ENCODE assay signal across 3 fruit fly cellular contexts in the genomic region with DNA sequence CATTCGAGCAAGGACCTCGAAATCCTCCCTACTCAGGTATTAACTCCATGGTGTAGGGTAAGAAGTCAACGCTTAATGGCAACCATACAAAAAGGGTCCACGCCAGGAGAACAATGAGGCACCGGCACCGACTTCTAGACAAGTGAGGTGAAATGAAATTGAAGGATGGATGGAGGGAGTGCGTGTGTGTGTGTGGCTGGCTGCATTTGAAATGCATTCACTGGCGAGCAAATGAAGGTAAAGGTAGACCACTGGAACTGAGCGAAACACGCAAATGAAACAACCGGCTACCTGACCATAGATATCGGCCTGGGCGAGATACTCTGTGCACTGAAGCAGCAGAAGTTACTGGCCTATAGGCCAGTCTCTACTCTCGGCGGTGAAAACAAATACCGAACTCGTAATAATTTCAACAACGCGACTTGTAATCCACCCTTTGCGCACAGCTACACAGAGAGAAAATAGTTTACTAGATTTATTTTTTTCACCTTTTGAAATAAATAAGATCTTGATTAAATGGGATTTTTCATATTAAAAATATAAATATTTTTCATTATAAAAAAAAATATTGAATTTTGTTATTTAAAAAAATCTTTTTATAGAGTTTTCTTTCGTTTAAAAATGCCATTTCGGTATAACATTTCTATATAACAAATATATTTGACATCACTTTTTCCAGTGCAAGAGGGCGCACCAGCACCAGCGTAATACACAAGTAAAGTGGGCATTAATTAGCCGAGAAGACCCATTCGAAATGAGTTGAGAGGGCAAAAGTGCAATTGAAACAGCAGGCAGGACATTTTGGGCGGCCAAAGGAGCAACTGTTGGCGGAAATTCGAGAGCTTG.
TF ChIP-seq lines count a peak whose summit lies in the region.

No protein-coding gene starts in this region.

TF ChIP-seq in whole organism, embryonic, 481 proteins besides CTCF, POLR2A, EP300 and RAD21 (continued from another document and continues in another):
- TF ChIP-seq CrebB (tag; optimal IDR thresholded peaks at IDR 0.05; lab: Kevin White, UChicago) = peak; percentile 43
- no peak for TF ChIP-seq vnd (GFP tag; IDR thresholded peaks at IDR 0.05; lab: Robert Waterston, UW; ENCODE audit: partially characterized antibody)
- peak; percentile 87 for TF ChIP-seq CG33557 (GFP tag; optimal IDR thresholded peaks at IDR 0.05; lab: Kevin White, UChicago)
- no peak for TF ChIP-seq Dp (GFP tag; optimal IDR thresholded peaks at IDR 0.05; lab: Kevin White, UChicago)
- TF ChIP-seq gro (GFP tag; optimal IDR thresholded peaks at IDR 0.05; lab: Kevin White, UChicago) = no peak
- TF ChIP-seq phol (tag; optimal IDR thresholded peaks at IDR 0.05; lab: Kevin White, UChicago) = peak; percentile 77
- TF ChIP-seq pho (GFP tag; optimal IDR thresholded peaks at IDR 0.05; lab: Kevin White, UChicago) = peak; percentile 13
- TF ChIP-seq knrl (GFP tag; IDR thresholded peaks at IDR 0.05; lab: Robert Waterston, UW; ENCODE audit: partially characterized antibody) = no peak
- no peak for TF ChIP-seq CG16779 (GFP tag; IDR thresholded peaks at IDR 0.05; lab: Robert Waterston, UW)
- peak; percentile 34 for TF ChIP-seq Lhr (GFP tag; optimal IDR thresholded peaks at IDR 0.05; lab: Kevin White, UChicago)
- peak; percentile 74 for TF ChIP-seq trh (GFP tag; optimal IDR thresholded peaks at IDR 0.05; lab: Kevin White, UChicago)
- TF ChIP-seq CG6272 (GFP tag; IDR thresholded peaks at IDR 0.05; lab: Robert Waterston, UW) = no peak
- peak; percentile 93 for TF ChIP-seq CG7556 (GFP tag; optimal IDR thresholded peaks at IDR 0.05; lab: Kevin White, UChicago)
- peak; percentile 56 for TF ChIP-seq CG10654 (GFP tag; optimal IDR thresholded peaks at IDR 0.05; lab: Kevin White, UChicago)
- TF ChIP-seq CG11504 (tag; optimal IDR thresholded peaks at IDR 0.05; lab: Kevin White, UChicago) = peak; percentile 91
- peak; percentile 63 for TF ChIP-seq Hand (GFP tag; optimal IDR thresholded peaks at IDR 0.05; lab: Kevin White, UChicago)
- no peak for TF ChIP-seq H15 (GFP tag; IDR thresholded peaks at IDR 0.05; lab: Robert Waterston, UW)
- peak; percentile 74 for TF ChIP-seq CG14050 (GFP tag; IDR thresholded peaks at IDR 0.05; lab: Robert Waterston, UW)
- TF ChIP-seq Xrp1 (GFP tag; IDR thresholded peaks at IDR 0.05; lab: Robert Waterston, UW) = peak; percentile 81
- TF ChIP-seq ato (GFP tag; IDR thresholded peaks at IDR 0.05; lab: Robert Waterston, UW; ENCODE audit: partially characterized antibody) = no peak
- no peak for TF ChIP-seq bab2 (GFP tag; optimal IDR thresholded peaks at IDR 0.05; lab: Kevin White, UChicago)
- no peak for TF ChIP-seq br (optimal IDR thresholded peaks at IDR 0.05; lab: Kevin White, UChicago)
- TF ChIP-seq maf-S (GFP tag; optimal IDR thresholded peaks at IDR 0.05; lab: Kevin White, UChicago) = peak; percentile 37
- TF ChIP-seq CG6254 (GFP tag; optimal IDR thresholded peaks at IDR 0.05; lab: Kevin White, UChicago) = peak; percentile 64
- TF ChIP-seq repo (GFP tag; optimal IDR thresholded peaks at IDR 0.05; lab: Kevin White, UChicago) = no peak
- TF ChIP-seq shn (GFP tag; optimal IDR thresholded peaks at IDR 0.05; lab: Kevin White, UChicago) = no peak
- TF ChIP-seq E2f2 (GFP tag; IDR thresholded peaks at IDR 0.05; lab: Robert Waterston, UW) = peak; percentile 71
- peak; percentile 87 for TF ChIP-seq CG13775 (GFP tag; optimal IDR thresholded peaks at IDR 0.05; lab: Kevin White, UChicago)
- TF ChIP-seq CG1529 (GFP tag; optimal IDR thresholded peaks at IDR 0.05; lab: Kevin White, UChicago) = peak; percentile 71
- TF ChIP-seq CG8924 (tag; optimal IDR thresholded peaks at IDR 0.05; lab: Kevin White, UChicago) = peak; percentile 93
- TF ChIP-seq HLH54F (GFP tag; optimal IDR thresholded peaks at IDR 0.05; lab: Kevin White, UChicago) = peak; percentile 44
- TF ChIP-seq row (GFP tag; IDR thresholded peaks at IDR 0.05; lab: Robert Waterston, UW) = peak; percentile 86
- TF ChIP-seq CG30431 (GFP tag; optimal IDR thresholded peaks at IDR 0.05; lab: Kevin White, UChicago) = peak; percentile 81
- TF ChIP-seq CG4328 (GFP tag; optimal IDR thresholded peaks at IDR 0.05; lab: Kevin White, UChicago) = peak; percentile 48
- TF ChIP-seq D (optimal IDR thresholded peaks at IDR 0.05; lab: Kevin White, UChicago) = peak; percentile 88
- peak; percentile 86 for TF ChIP-seq D (GFP tag; optimal IDR thresholded peaks at IDR 0.05; lab: Kevin White, UChicago)
- no peak for TF ChIP-seq CG3163 (GFP tag; optimal IDR thresholded peaks at IDR 0.05; lab: Kevin White, UChicago)
- peak; percentile 92 for TF ChIP-seq CG32767 (GFP tag; IDR thresholded peaks at IDR 0.05; lab: Robert Waterston, UW)
- peak; percentile 59 for TF ChIP-seq CG9817 (tag; optimal IDR thresholded peaks at IDR 0.05; lab: Kevin White, UChicago)
- peak; percentile 80; the same call in 1 of the 2 replicates for TF ChIP-seq CG5953 (GFP tag; IDR thresholded peaks at IDR 0.05; lab: Robert Waterston, UW)

TF ChIP-seq in whole organism, prepupa, 60 proteins besides CTCF, POLR2A, EP300 and RAD21 (continued from another document):
- TF ChIP-seq CG8632 (GFP tag; optimal IDR thresholded peaks at IDR 0.05; lab: Kevin White, UChicago) (peak; percentile 83), Eip93F (GFP tag; optimal IDR thresholded peaks at IDR 0.05; lab: Kevin White, UChicago) (no peak), Eip78C (GFP tag; lab: Kevin White, UChicago) (peak; percentile 89), cyc (GFP tag; optimal IDR thresholded peaks at IDR 0.05; lab: Kevin White, UChicago) (no peak), OdsH (GFP tag; optimal IDR thresholded peaks at IDR 0.05; lab: Kevin White, UChicago) (peak; percentile 88), Gug (GFP tag; IDR thresholded peaks at IDR 0.05; lab: Robert Waterston, UW) (no peak), dac (GFP tag; optimal IDR thresholded peaks at IDR 0.05; lab: Kevin White, UChicago) (peak; percentile 53), svp (GFP tag; lab: Kevin White, UChicago) (peak; percentile 82), Sox15 (GFP tag; optimal IDR thresholded peaks at IDR 0.05; lab: Kevin White, UChicago) (peak; percentile 51), esn (GFP tag; optimal IDR thresholded peaks at IDR 0.05; lab: Kevin White, UChicago) (peak; percentile 82), net (GFP tag; optimal IDR thresholded peaks at IDR 0.05; lab: Kevin White, UChicago) (peak; percentile 13), CG34406 (GFP tag; optimal IDR thresholded peaks at IDR 0.05; lab: Kevin White, UChicago) (peak; percentile 83), Lpt (GFP tag; optimal IDR thresholded peaks at IDR 0.05; lab: Kevin White, UChicago) (peak; percentile 60), CG6808 (GFP tag; optimal IDR thresholded peaks at IDR 0.05; lab: Kevin White, UChicago) (no peak), lz (GFP tag; optimal IDR thresholded peaks at IDR 0.05; lab: Kevin White, UChicago) (peak; percentile 60), CG4318 (GFP tag; optimal IDR thresholded peaks at IDR 0.05; lab: Kevin White, UChicago) (peak; percentile 71), Sox102F (GFP tag; optimal IDR thresholded peaks at IDR 0.05; lab: Kevin White, UChicago) (no peak), CG10631 (GFP tag; optimal IDR thresholded peaks at IDR 0.05; lab: Kevin White, UChicago) (peak; percentile 88), CG31627 (GFP tag; optimal IDR thresholded peaks at IDR 0.05; lab: Kevin White, UChicago) (peak; percentile 44), topi (GFP tag; optimal IDR thresholded peaks at IDR 0.05; lab: Kevin White, UChicago) (no peak), CG6854 (GFP tag; optimal IDR thresholded peaks at IDR 0.05; lab: Kevin White, UChicago) (peak; percentile 31), CG11294 (GFP tag; IDR thresholded peaks at IDR 0.05; lab: Robert Waterston, UW) (no peak), CG3919 (GFP tag; optimal IDR thresholded peaks at IDR 0.05; lab: Kevin White, UChicago) (peak; percentile 42), vri (GFP tag; optimal IDR thresholded peaks at IDR 0.05; lab: Kevin White, UChicago) (no peak), CG6276 (GFP tag; optimal IDR thresholded peaks at IDR 0.05; lab: Kevin White, UChicago) (no peak), achi (GFP tag; optimal IDR thresholded peaks at IDR 0.05; lab: Kevin White, UChicago) (peak; percentile 82), Eip75B (GFP tag; optimal IDR thresholded peaks at IDR 0.05; lab: Kevin White, UChicago) (no peak), spab (GFP tag; optimal IDR thresholded peaks at IDR 0.05; lab: Kevin White, UChicago) (no peak), CG16779 (tag; optimal IDR thresholded peaks at IDR 0.05; lab: Kevin White, UChicago) (no peak), CG8119 (GFP tag; IDR thresholded peaks at IDR 0.05; lab: Robert Waterston, UW) (peak; percentile 96), dsx (GFP tag; optimal IDR thresholded peaks at IDR 0.05; lab: Kevin White, UChicago; ENCODE audit: poor library complexity, severe bottlenecking) (no peak), CG15336 (GFP tag; IDR thresholded peaks at IDR 0.05; lab: Robert Waterston, UW) (peak; percentile 94), Ets21C (GFP tag; optimal IDR thresholded peaks at IDR 0.05; lab: Kevin White, UChicago) (no peak), CG1621 (tag; optimal IDR thresholded peaks at IDR 0.05; lab: Kevin White, UChicago) (no peak), Blimp-1 (GFP tag; optimal IDR thresholded peaks at IDR 0.05; lab: Kevin White, UChicago) (no peak), CG11762 (GFP tag; optimal IDR thresholded peaks at IDR 0.05; lab: Kevin White, UChicago; ENCODE audit: insufficient read depth) (no peak), Ets96B (tag; optimal IDR thresholded peaks at IDR 0.05; lab: Kevin White, UChicago) (peak; percentile 84), fd59A (GFP tag; optimal IDR thresholded peaks at IDR 0.05; lab: Kevin White, UChicago) (peak; percentile 67), eg (GFP tag; IDR thresholded peaks at IDR 0.05; lab: Robert Waterston, UW) (no peak; the same call in 1 of the 3 replicates), acj6 (GFP tag; optimal IDR thresholded peaks at IDR 0.05; lab: Kevin White, UChicago) (peak; percentile 83), Hr39 (GFP tag; optimal IDR thresholded peaks at IDR 0.05; lab: Kevin White, UChicago) (peak; percentile 46)

TF ChIP-seq in whole organism, wandering third instar larva, 38 proteins besides CTCF, POLR2A, EP300 and RAD21 (continued from another document):
- peak; percentile 23 for TF ChIP-seq sv (GFP tag; optimal IDR thresholded peaks at IDR 0.05; lab: Kevin White, UChicago)
- no peak for TF ChIP-seq CrebA (GFP tag; optimal IDR thresholded peaks at IDR 0.05; lab: Kevin White, UChicago; ENCODE audit: borderline replicate concordance)
- no peak for TF ChIP-seq lola (GFP tag; optimal IDR thresholded peaks at IDR 0.05; lab: Kevin White, UChicago)
- no peak for TF ChIP-seq dsf (GFP tag; optimal IDR thresholded peaks at IDR 0.05; lab: Kevin White, UChicago; ENCODE audit: borderline replicate concordance)
- TF ChIP-seq Hr83 (GFP tag; optimal IDR thresholded peaks at IDR 0.05; lab: Kevin White, UChicago; ENCODE audit: poor library complexity, severe bottlenecking) = no peak
- peak; percentile 82 for TF ChIP-seq rgr (GFP tag; optimal IDR thresholded peaks at IDR 0.05; lab: Kevin White, UChicago)
- TF ChIP-seq Myc (optimal IDR thresholded peaks at IDR 0.05; lab: Kevin White, UChicago) = no peak
TF ChIP-seq in whole organism, wandering third instar larva: peak in this region for 9.
